Fruit fly (Drosophila melanogaster) whole organism, embryonic: Measurements from ENCODE around the gene GCC88.

Experiments used
- Atf6 ChIP-seq: fragments of 200-800 bp; sonication (Bioruptor generic); IDR thresholded peaks from 2 replicates; pipeline ENCODE4 v1.3.6; 2022; ENCODE audit warnings: missing biosample characterization, missing genetic modification characterization
- CG10267 ChIP-seq: fragments of 200-800 bp; sonication (Bioruptor generic); optimal IDR thresholded peaks from 2 replicates; lab custom pipeline; 2018; ENCODE audit warnings: missing biosample characterization, mild to moderate bottlenecking, missing genetic modification characterization, moderate library complexity
- CG11247 ChIP-seq: fragments of 200-800 bp; sonication (Bioruptor generic); IDR thresholded peaks from 2 replicates; pipeline ENCODE4 v1.3.6; 2022; ENCODE audit warnings: missing biosample characterization, missing genetic modification characterization
- CG12104 ChIP-seq: fragments of 200-800 bp; sonication (Bioruptor generic); optimal IDR thresholded peaks from 3 replicates; lab custom pipeline; 2016; ENCODE audit warnings: missing biosample characterization, missing genetic modification characterization
- CG12391 ChIP-seq: fragments of 200-800 bp; sonication (Bioruptor generic); optimal IDR thresholded peaks from 3 replicates; lab custom pipeline; 2018; ENCODE audit warnings: missing biosample characterization, mild to moderate bottlenecking, missing genetic modification characterization, moderate library complexity
- CG14965 ChIP-seq: fragments of 200-800 bp; sonication (Bioruptor generic); optimal IDR thresholded peaks from 2 replicates; lab custom pipeline; 2016; ENCODE audit warnings: missing biosample characterization, missing genetic modification characterization, borderline replicate concordance
- CG1603 ChIP-seq: fragments of 200-800 bp; sonication (Bioruptor generic); optimal IDR thresholded peaks from 2 replicates; lab custom pipeline; 2019; ENCODE audit warnings: missing biosample characterization, mild to moderate bottlenecking, missing genetic modification characterization, moderate library complexity
- CG16813 ChIP-seq: fragments of 200-800 bp; sonication (Bioruptor generic); IDR thresholded peaks from 3 replicates; pipeline ENCODE4 v1.3.6; 2022; ENCODE audit warnings: missing biosample characterization, missing genetic modification characterization; ENCODE audit not compliant: partially characterized antibody
- CG17612 ChIP-seq: fragments of 200-800 bp; sonication (Bioruptor generic); IDR thresholded peaks from 2 replicates; pipeline ENCODE4 v1.3.6; 2022; ENCODE audit warnings: missing biosample characterization, missing genetic modification characterization
- CG18262 ChIP-seq: fragments of 200-800 bp; optimal IDR thresholded peaks from 3 replicates; lab custom pipeline; 2019; ENCODE audit warnings: missing biosample characterization, mild to moderate bottlenecking, missing genetic modification characterization, moderate library complexity
- CG30403 ChIP-seq: fragments of 200-800 bp; sonication (Bioruptor generic); optimal IDR thresholded peaks from 3 replicates; lab custom pipeline; 2016; ENCODE audit warnings: missing biosample characterization, missing genetic modification characterization
- CG34422 ChIP-seq: fragments of 200-800 bp; sonication (Bioruptor generic); IDR thresholded peaks from 3 replicates; pipeline ENCODE4 v1.3.6; 2022; ENCODE audit warnings: missing biosample characterization, missing genetic modification characterization
- CG3995 ChIP-seq: fragments of 200-800 bp; sonication (Bioruptor generic); optimal IDR thresholded peaks from 3 replicates; lab custom pipeline; 2016; ENCODE audit warnings: missing biosample characterization, missing genetic modification characterization
- CG4360 ChIP-seq: fragments of 200-800 bp; sonication (Bioruptor generic); IDR thresholded peaks from 2 replicates; pipeline ENCODE4 v1.3.6; 2022; ENCODE audit warnings: missing biosample characterization, missing genetic modification characterization
- CG43689 ChIP-seq: fragments of 200-800 bp; sonication (Bioruptor generic); IDR thresholded peaks from 2 replicates; pipeline ENCODE4 v1.3.6; 2022; ENCODE audit warnings: missing biosample characterization, missing genetic modification characterization
- CG4404 ChIP-seq: fragments of 200-800 bp; sonication (Bioruptor generic); IDR thresholded peaks from 2 replicates; pipeline ENCODE4 v1.3.6; 2022; ENCODE audit warnings: missing biosample characterization, missing genetic modification characterization
- CG6683 ChIP-seq: fragments of 200-800 bp; sonication (Bioruptor generic); optimal IDR thresholded peaks from 2 replicates; lab custom pipeline; 2017; ENCODE audit warnings: missing biosample characterization, mild to moderate bottlenecking, missing genetic modification characterization, missing genetic modification reagents
- CG9609 ChIP-seq: fragments of 200-800 bp; sonication (Bioruptor generic); optimal IDR thresholded peaks from 3 replicates; lab custom pipeline; 2016; ENCODE audit warnings: missing biosample characterization, missing genetic modification characterization
- Eip74EF ChIP-seq, 2 experiments: fragments of 200-800 bp in 1 of 2; fragments of >200 bp in 1 of 2; sonication (Bioruptor generic) in 1 of 2; optimal IDR thresholded peaks; 2 replicates each; lab custom pipeline; 2017 to 2019; ENCODE audit warnings: missing biosample characterization in 2 of 2, missing genetic modification characterization in 2 of 2, mild to moderate bottlenecking in 1 of 2, moderate library complexity in 1 of 2
- HLHmδ ChIP-seq: fragments of 200-800 bp; sonication (Bioruptor generic); optimal IDR thresholded peaks from 2 replicates; lab custom pipeline; 2018; ENCODE audit warnings: missing biosample characterization, mild to moderate bottlenecking, missing genetic modification characterization, moderate library complexity
- MBD-R2 ChIP-seq: fragments of 200-800 bp; sonication (Bioruptor generic); IDR thresholded peaks from 2 replicates; pipeline ENCODE4 v1.3.6; 2022; ENCODE audit warnings: missing biosample characterization, missing genetic modification characterization
- Myb ChIP-seq: fragments of 200-800 bp; sonication (Bioruptor generic); optimal IDR thresholded peaks from 2 replicates; lab custom pipeline; 2016; ENCODE audit warnings: missing biosample characterization, missing genetic modification characterization
- Neu2 ChIP-seq: fragments of 200-800 bp; sonication (Bioruptor generic); optimal IDR thresholded peaks from 3 replicates; lab custom pipeline; 2016; ENCODE audit warnings: missing biosample characterization, missing genetic modification characterization, borderline replicate concordance
- Optix ChIP-seq: fragments of 200-800 bp; sonication (Bioruptor generic); IDR thresholded peaks from 3 replicates; pipeline ENCODE4 v1.3.6; 2022; ENCODE audit warnings: missing biosample characterization, missing genetic modification characterization
- Ravus ChIP-seq: fragments of 200-800 bp; sonication (Bioruptor generic); IDR thresholded peaks from 2 replicates; pipeline ENCODE4 v1.3.6; 2022; ENCODE audit warnings: missing biosample characterization, missing genetic modification characterization
- Sin3A ChIP-seq: fragments of >200 bp; optimal IDR thresholded peaks from 2 replicates; lab custom pipeline; 2018
- Sry-δ ChIP-seq: fragments of 200-800 bp; sonication (Bioruptor generic); optimal IDR thresholded peaks from 2 replicates; lab custom pipeline; 2016; ENCODE audit warnings: missing biosample characterization, missing genetic modification characterization
- Usf ChIP-seq: fragments of 200-800 bp; sonication (Bioruptor generic); optimal IDR thresholded peaks from 2 replicates; lab custom pipeline; 2017; ENCODE audit warnings: missing genotype, missing biosample characterization, missing genetic modification characterization
- Vsx1 ChIP-seq: fragments of 200-800 bp; sonication (Bioruptor generic); optimal IDR thresholded peaks from 2 replicates; lab custom pipeline; 2017; ENCODE audit warnings: missing biosample characterization, mild to moderate bottlenecking, missing genetic modification characterization, missing genetic modification reagents
- YL-1 ChIP-seq: fragments of 200-800 bp; sonication (Bioruptor generic); optimal IDR thresholded peaks from 3 replicates; lab custom pipeline; 2017; ENCODE audit warnings: missing biosample characterization, mild to moderate bottlenecking, missing genetic modification characterization
- abd-A ChIP-seq: fragments of 200-800 bp; sonication (Bioruptor generic); optimal IDR thresholded peaks from 3 replicates; lab custom pipeline; 2019; ENCODE audit warnings: missing biosample characterization, mild to moderate bottlenecking, missing genetic modification characterization, moderate library complexity
- al ChIP-seq: fragments of 200-800 bp; sonication (Bioruptor generic); IDR thresholded peaks from 2 replicates; pipeline ENCODE4 v1.3.6; 2022; ENCODE audit warnings: missing biosample characterization, missing genetic modification characterization
- amos ChIP-seq: fragments of 200-800 bp; sonication (Bioruptor generic); IDR thresholded peaks from 2 replicates; pipeline ENCODE4 v1.3.6; 2022; ENCODE audit warnings: missing biosample characterization, missing genetic modification characterization; ENCODE audit not compliant: partially characterized antibody
- bab2 ChIP-seq: fragments of 200-800 bp; sonication (Bioruptor generic); optimal IDR thresholded peaks from 2 replicates; lab custom pipeline; 2016; ENCODE audit warnings: missing biosample characterization, missing genetic modification characterization
- cad ChIP-seq: fragments of >200 bp; optimal IDR thresholded peaks from 2 replicates; lab custom pipeline; 2017; ENCODE audit warnings: missing biosample characterization, missing genetic modification characterization
- cato ChIP-seq: fragments of 200-800 bp; sonication (Bioruptor generic); optimal IDR thresholded peaks from 2 replicates; lab custom pipeline; 2016; ENCODE audit warnings: missing biosample characterization, missing genetic modification characterization, borderline replicate concordance
- crp ChIP-seq, 2 experiments: fragments of 200-800 bp; sonication (Bioruptor generic); optimal IDR thresholded peaks; 2 replicates in 1 of 2; 3 replicates in 1 of 2; lab custom pipeline; 2017; ENCODE audit warnings: missing biosample characterization in 2 of 2, missing genetic modification characterization in 2 of 2, mild to moderate bottlenecking in 1 of 2, moderate library complexity in 1 of 2
- en ChIP-seq: fragments of 200-800 bp; sonication (Bioruptor generic); optimal IDR thresholded peaks from 2 replicates; lab custom pipeline; 2016; ENCODE audit warnings: missing biosample characterization, missing genetic modification characterization
- grn ChIP-seq: fragments of 200-800 bp; sonication (Bioruptor generic); optimal IDR thresholded peaks from 3 replicates; lab custom pipeline; 2017; ENCODE audit warnings: missing biosample characterization, missing genetic modification characterization
- jigr1 ChIP-seq: fragments of 200-800 bp; sonication (Bioruptor generic); IDR thresholded peaks from 3 replicates; pipeline ENCODE4 v1.3.6; 2022; ENCODE audit warnings: missing biosample characterization, missing genetic modification characterization
- nerfin-2 ChIP-seq: fragments of 200-800 bp; sonication (Bioruptor generic); IDR thresholded peaks from 2 replicates; pipeline ENCODE4 v1.3.6; 2022; ENCODE audit warnings: missing biosample characterization, missing genetic modification characterization; ENCODE audit not compliant: partially characterized antibody
- oc ChIP-seq: fragments of 200-800 bp; sonication (Bioruptor generic); optimal IDR thresholded peaks from 2 replicates; lab custom pipeline; 2018; ENCODE audit warnings: missing biosample characterization, mild to moderate bottlenecking, missing genetic modification characterization, moderate library complexity
- pita ChIP-seq: fragments of 200-800 bp; sonication (Bioruptor generic); optimal IDR thresholded peaks from 2 replicates; lab custom pipeline; 2017; ENCODE audit warnings: missing biosample characterization, mild to moderate bottlenecking, missing genetic modification characterization
- pum ChIP-seq: fragments of 200-800 bp; sonication (Bioruptor generic); optimal IDR thresholded peaks from 2 replicates; lab custom pipeline; 2016; ENCODE audit warnings: missing biosample characterization, missing genetic modification characterization
- row ChIP-seq: fragments of 200-800 bp; sonication (Bioruptor generic); IDR thresholded peaks from 3 replicates; pipeline ENCODE4 v1.3.6; 2022; ENCODE audit warnings: missing biosample characterization, missing genetic modification characterization
- schlank ChIP-seq: fragments of 200-800 bp; sonication (Bioruptor generic); optimal IDR thresholded peaks from 2 replicates; lab custom pipeline; 2018; ENCODE audit warnings: missing biosample characterization, mild to moderate bottlenecking, missing genetic modification characterization
- sisA ChIP-seq: fragments of 200-800 bp; sonication (Bioruptor generic); IDR thresholded peaks from 2 replicates; pipeline ENCODE4 v1.3.6; 2022; ENCODE audit warnings: missing biosample characterization, missing genetic modification characterization
- sug ChIP-seq: fragments of 200-800 bp; optimal IDR thresholded peaks from 2 replicates; lab custom pipeline; 2019; ENCODE audit warnings: missing biosample characterization, mild to moderate bottlenecking, missing genetic modification characterization, moderate library complexity
- trem ChIP-seq: fragments of 200-800 bp; optimal IDR thresholded peaks from 3 replicates; lab custom pipeline; 2019; ENCODE audit warnings: missing biosample characterization, mild to moderate bottlenecking, missing genetic modification characterization, moderate library complexity

Gene GCC88

DNA sequence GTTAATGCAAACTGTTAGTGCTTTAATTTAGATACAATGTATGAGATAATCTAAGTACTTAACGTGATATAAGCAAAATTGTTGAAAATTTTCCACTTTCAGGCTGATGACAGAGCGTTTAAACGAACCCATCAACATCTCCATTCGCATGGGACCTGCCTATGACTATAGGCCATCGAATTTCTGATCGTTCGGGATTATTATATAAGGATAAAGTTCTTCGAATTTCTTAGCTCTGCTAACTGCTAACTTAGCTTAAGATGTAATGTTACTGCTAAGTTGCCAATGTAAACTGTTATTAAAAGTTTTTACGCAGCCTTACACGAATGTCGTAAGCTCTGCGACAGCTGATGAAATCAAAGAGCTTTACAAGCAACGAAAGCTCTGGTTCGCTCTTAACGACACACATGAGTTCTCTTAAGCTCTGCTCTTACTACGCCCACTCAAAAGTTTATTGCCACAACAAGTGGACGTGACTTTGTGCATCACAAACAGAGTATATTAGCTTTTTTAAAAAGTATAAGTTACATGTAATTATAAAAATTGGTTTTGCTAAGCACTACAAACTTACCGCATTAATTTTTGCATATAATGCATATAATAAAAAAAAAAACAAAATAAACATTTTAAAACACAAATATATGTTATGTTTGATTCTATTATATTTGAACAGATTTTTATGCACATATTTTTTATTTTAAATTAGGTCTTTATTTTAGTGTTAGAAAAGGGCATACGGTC, 33.6 kb downstream of the GCC88 start (continued):
- TF ChIP-seq row (GFP tag; lab: Robert Waterston, UW) (peak; percentile 99), CG6683 (GFP tag; lab: Kevin White, UChicago) (peak; percentile 98), nerfin-2 (GFP tag; lab: Robert Waterston, UW) (no peak), CG3995 (peak; percentile 81), Ravus (GFP tag; lab: Robert Waterston, UW) (peak; percentile 94), sug (peak; percentile 93), pita (GFP tag; lab: Kevin White, UChicago) (no peak), CG16813 (GFP tag; lab: Robert Waterston, UW) (no peak), bab2 (peak; percentile 98), Vsx1 (GFP tag; lab: Kevin White, UChicago) (peak; percentile 96), Neu2 (GFP tag; lab: Kevin White, UChicago) (no peak), schlank (tag; lab: Kevin White, UChicago) (peak; percentile 89), en (peak; percentile 31), al (GFP tag; lab: Robert Waterston, UW) (peak; percentile 99), cad (GFP tag; lab: Kevin White, UChicago) (no peak), CG18262 (tag; lab: Kevin White, UChicago) (peak; percentile 96), CG12391 (tag; lab: Kevin White, UChicago) (peak; percentile 99), YL-1 (GFP tag; lab: Kevin White, UChicago) (peak; percentile 90), pum (GFP tag; lab: Kevin White, UChicago) (peak; percentile 82), Myb (GFP tag; lab: Kevin White, UChicago) (peak; percentile 69), Optix (GFP tag; lab: Robert Waterston, UW) (no peak; the same call in 2 of the 3 replicates), CG1603 (tag; lab: Kevin White, UChicago) (peak; percentile 61), Usf (GFP tag; lab: Kevin White, UChicago) (peak; percentile 98), oc (tag; lab: Kevin White, UChicago) (peak; percentile 97), amos (no peak; the same call in 1 of the 2 replicates), Eip74EF (GFP tag; optimal IDR thresholded peaks at IDR 0.05; lab: Kevin White, UChicago) (peak in 1 of 2 experiments; percentile 100), grn (no peak), Atf6 (GFP tag; lab: Robert Waterston, UW) (peak; percentile 99), CG14965 (GFP tag; lab: Kevin White, UChicago) (no peak), CG30403 (GFP tag; lab: Kevin White, UChicago) (peak; percentile 99), cato (peak; percentile 87), MBD-R2 (GFP tag; lab: Robert Waterston, UW) (peak; percentile 94), Sin3A (lab: Kevin White, UChicago) (no peak), CG4404 (GFP tag; lab: Robert Waterston, UW) (peak; percentile 97), sisA (GFP tag; lab: Robert Waterston, UW) (peak; percentile 99), crp (GFP tag; optimal IDR thresholded peaks at IDR 0.05; lab: Kevin White, UChicago) (peak in 1 of 2 experiments; percentile 74), abd-A (peak; percentile 98), Sry-δ (GFP tag; lab: Kevin White, UChicago) (peak; percentile 17), jigr1 (peak; percentile 99), HLHmδ (no peak), CG43689 (GFP tag; lab: Robert Waterston, UW) (peak; percentile 95), CG17612 (GFP tag; lab: Robert Waterston, UW) (peak; percentile 95), CG11247 (peak; percentile 97), CG4360 (GFP tag; lab: Robert Waterston, UW) (peak; percentile 70), CG12104 (peak; percentile 98), CG34422 (peak; percentile 98), CG10267 (peak; percentile 96), CG9609 (GFP tag; lab: Kevin White, UChicago) (peak; percentile 88), trem (tag; lab: Kevin White, UChicago) (peak; percentile 86)
